Worm (Caenorhabditis elegans) whole organism, L4 larva: ENCODE data around the gene msa-1.

Experiments
- F10B5.3 ChIP-seq: sonication (generic microtip); optimal IDR thresholded peaks from 2 replicates; lab custom pipeline; 2016; ENCODE audit warnings: mild to moderate bottlenecking, missing genetic modification characterization, missing compliant biosample characterization
- F44E2.7 ChIP-seq: fragments of 200-800 bp; sonication (Bioruptor generic); IDR thresholded peaks from 2 replicates; pipeline ENCODE4 v2.1.2; 2022; ENCODE audit warnings: missing genetic modification characterization, missing compliant biosample characterization
- F49E8.2 ChIP-seq: sonication (generic microtip); optimal IDR thresholded peaks from 2 replicates; lab custom pipeline; 2016; ENCODE audit warnings: missing compliant biosample characterization, mild to moderate bottlenecking, missing genetic modification characterization, borderline replicate concordance
- T20F7.1 ChIP-seq: fragments of 200-800 bp; sonication (Bioruptor generic); optimal IDR thresholded peaks from 2 replicates; lab custom pipeline; 2018; ENCODE audit warnings: mild to moderate bottlenecking, missing genetic modification characterization, missing compliant biosample characterization
- ZK546.5 ChIP-seq, 2 experiments: sonication (generic microtip); optimal IDR thresholded peaks; 2 replicates each; lab custom pipeline; 2017; ENCODE audit warnings: missing biosample characterization in 2 of 2, missing genetic modification characterization in 2 of 2
- aha-1 ChIP-seq: fragments of 150-350 bp; peaks from one replicate; lab custom pipeline; 2014; ENCODE audit warnings: missing biosample characterization, missing genetic modification characterization
- aly-2 ChIP-seq: sonication (generic microtip); optimal IDR thresholded peaks from 2 replicates; lab custom pipeline; 2018; ENCODE audit warnings: missing biosample characterization, missing genetic modification characterization
- ama-1 ChIP-seq: fragments of 150-350 bp; optimal IDR thresholded peaks from 2 replicates; lab custom pipeline; 2014; ENCODE audit warnings: inconsistent platforms, mixed read lengths
- arid-1 ChIP-seq: fragments of 200-800 bp; sonication (Bioruptor generic); conservative IDR thresholded peaks from 2 replicates; pipeline ENCODE4 v1.3.6; 2022; ENCODE audit warnings: missing genetic modification reagents, missing genetic modification characterization, missing compliant biosample characterization
- attf-4 ChIP-seq: sonication (generic microtip); optimal IDR thresholded peaks from 3 replicates; lab custom pipeline; 2017; ENCODE audit warnings: missing biosample characterization, missing genetic modification characterization
- ceh-20 ChIP-seq: fragments of 200-800 bp; sonication (Bioruptor generic); IDR thresholded peaks from 2 replicates; pipeline ENCODE4 v1.3.6; 2022; ENCODE audit warnings: missing genetic modification reagents, missing genetic modification characterization, missing compliant biosample characterization
- ceh-82 ChIP-seq: sonication (generic microtip); optimal IDR thresholded peaks from 2 replicates; lab custom pipeline; 2017; ENCODE audit warnings: missing biosample characterization, missing genetic modification characterization
- daf-12 ChIP-seq: fragments of 150-350 bp; optimal IDR thresholded peaks from 2 replicates; lab custom pipeline; 2014; ENCODE audit warnings: missing biosample characterization, missing genetic modification reagents, missing genetic modification characterization
- dmd-9 ChIP-seq: fragments of 200-800 bp; sonication (Bioruptor generic); IDR thresholded peaks from 2 replicates; pipeline ENCODE4 v1.3.6; 2022; ENCODE audit warnings: missing genetic modification reagents, missing genetic modification characterization, missing compliant biosample characterization
- dpl-1 ChIP-seq: fragments of 150-350 bp; optimal IDR thresholded peaks from 2 replicates; lab custom pipeline; 2014; ENCODE audit warnings: missing biosample characterization, missing genetic modification reagents, missing genetic modification characterization
- duxl-1 ChIP-seq: sonication (generic microtip); optimal IDR thresholded peaks from 2 replicates; lab custom pipeline; 2016; ENCODE audit warnings: mild to moderate bottlenecking, missing genetic modification characterization, moderate library complexity, missing compliant biosample characterization; ENCODE audit not compliant: poor library complexity
- egl-43 ChIP-seq: fragments of 200-800 bp; sonication (Bioruptor generic); IDR thresholded peaks from 2 replicates; pipeline ENCODE4 v1.3.6; 2022; ENCODE audit warnings: missing genetic modification reagents, missing genetic modification characterization, missing compliant biosample characterization
- fkh-10 ChIP-seq: fragments of 150-350 bp; optimal IDR thresholded peaks from 2 replicates; lab custom pipeline; 2014; ENCODE audit warnings: missing biosample characterization, missing genetic modification reagents, missing genetic modification characterization
- gei-8 ChIP-seq: fragments of 200-800 bp; sonication (Bioruptor generic); optimal IDR thresholded peaks from 2 replicates; lab custom pipeline; 2018; ENCODE audit warnings: mild to moderate bottlenecking, missing genetic modification characterization, missing compliant biosample characterization
- lin-13 ChIP-seq: fragments of 150-350 bp; optimal IDR thresholded peaks from 2 replicates; lab custom pipeline; 2014; ENCODE audit warnings: missing biosample characterization, missing genetic modification reagents, missing genetic modification characterization
- lin-15B ChIP-seq: fragments of 150-350 bp; sonication (generic microtip); optimal IDR thresholded peaks from 3 replicates; lab custom pipeline; 2014; ENCODE audit warnings: missing biosample characterization, missing genetic modification characterization
- lin-38 ChIP-seq: fragments of 200-800 bp; sonication (Bioruptor generic); IDR thresholded peaks from 2 replicates; pipeline ENCODE4 v1.3.6; 2022; ENCODE audit warnings: missing genetic modification reagents, missing genetic modification characterization, missing compliant biosample characterization
- lsy-2 ChIP-seq, 2 experiments: fragments of 150-350 bp in 1 of 2; sonication (generic microtip) in 1 of 2; optimal IDR thresholded peaks; 2 replicates each; lab custom pipeline; 2014 to 2017; ENCODE audit warnings: missing biosample characterization in 2 of 2, missing genetic modification characterization in 2 of 2
- madf-9 ChIP-seq: fragments of 200-800 bp; sonication (Bioruptor generic); conservative IDR thresholded peaks from 2 replicates; pipeline ENCODE4 v1.3.6; 2022; ENCODE audit warnings: missing genetic modification reagents, missing genetic modification characterization, missing compliant biosample characterization
- mdl-1 ChIP-seq, 2 experiments: fragments of 150-350 bp in 1 of 2; sonication (generic microtip) in 1 of 2; optimal IDR thresholded peaks; 2 replicates each; lab custom pipeline; 2014 to 2017; ENCODE audit warnings: missing biosample characterization in 2 of 2, missing genetic modification characterization in 2 of 2
- mep-1 ChIP-seq: fragments of 150-350 bp; sonication (generic microtip); optimal IDR thresholded peaks from 3 replicates; lab custom pipeline; 2014; ENCODE audit warnings: missing biosample characterization, missing genetic modification characterization
- mes-2 ChIP-seq: sonication (generic microtip); optimal IDR thresholded peaks from 2 replicates; lab custom pipeline; 2016; ENCODE audit warnings: missing genotype, mild to moderate bottlenecking, missing genetic modification characterization, missing compliant biosample characterization; ENCODE audit not compliant: poor library complexity, severe bottlenecking
- nhr-102 ChIP-seq: sonication (generic microtip); optimal IDR thresholded peaks from 2 replicates; lab custom pipeline; 2016; ENCODE audit warnings: mild to moderate bottlenecking, missing genetic modification characterization, moderate library complexity, missing compliant biosample characterization
- nhr-41 ChIP-seq: fragments of 200-800 bp; sonication (Bioruptor generic); IDR thresholded peaks from 2 replicates; pipeline ENCODE4 v1.3.6; 2022; ENCODE audit warnings: missing genetic modification reagents, missing genetic modification characterization, missing compliant biosample characterization
- nhr-48 ChIP-seq: sonication (generic microtip); optimal IDR thresholded peaks from 2 replicates; lab custom pipeline; 2016; ENCODE audit warnings: mild to moderate bottlenecking, missing genetic modification characterization, missing compliant biosample characterization
- nhr-6 ChIP-seq: fragments of 150-350 bp; optimal IDR thresholded peaks from 2 replicates; lab custom pipeline; 2014; ENCODE audit warnings: missing biosample characterization, missing genetic modification characterization
- php-3 ChIP-seq: fragments of 200-800 bp; sonication (Bioruptor generic); IDR thresholded peaks from 2 replicates; pipeline ENCODE4 v1.3.6; 2022; ENCODE audit warnings: missing genetic modification reagents, missing genetic modification characterization, missing compliant biosample characterization
- pqm-1 ChIP-seq: sonication (generic microtip); optimal IDR thresholded peaks from 2 replicates; lab custom pipeline; 2017; ENCODE audit warnings: missing biosample characterization, missing genetic modification characterization
- unc-62 ChIP-seq, 3 experiments: fragments of 150-350 bp in 1 of 3; sonication (generic microtip); optimal IDR thresholded peaks in 2 of 3; peaks in 1 of 3; 1 replicate in 1 of 3; 2 replicates in 2 of 3; lab custom pipeline; 2014 to 2017; ENCODE audit warnings: missing biosample characterization in 3 of 3, missing genetic modification characterization in 3 of 3, missing genetic modification reagents in 3 of 3, missing genotype in 1 of 3

msa-1 gene

DNA sequence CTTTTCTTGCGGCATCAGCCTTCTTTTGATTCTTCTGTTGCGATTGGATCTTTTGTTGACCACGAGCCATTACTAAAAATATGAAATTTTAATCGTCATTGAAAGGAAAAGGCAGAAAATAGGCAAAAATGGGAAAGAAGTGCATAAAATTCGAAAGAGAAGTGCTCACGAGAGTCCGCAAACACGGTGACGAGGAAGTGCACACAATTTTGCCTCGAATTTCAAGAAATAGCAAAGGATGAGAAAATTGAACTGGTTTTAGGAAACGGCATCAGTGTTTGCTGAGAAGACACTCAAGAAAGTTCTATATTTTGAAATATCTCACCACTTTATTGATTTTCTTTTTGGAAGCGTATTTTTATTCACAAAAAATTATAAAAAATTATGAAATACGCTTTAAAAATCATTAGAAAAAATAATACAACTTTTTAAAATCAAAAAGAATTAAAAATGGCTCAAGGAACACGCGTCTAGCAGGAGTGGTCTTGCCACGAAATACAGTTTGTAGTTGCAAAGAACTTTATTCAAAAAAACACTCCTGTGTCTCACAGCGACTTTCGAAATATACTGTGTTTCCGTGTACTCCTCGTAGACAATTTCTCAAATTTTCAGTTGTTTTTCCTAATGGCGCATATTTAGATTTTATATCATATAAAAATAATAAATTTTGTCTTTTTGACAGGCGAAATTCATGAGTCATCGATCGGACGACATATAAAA lies 7.9 kb downstream of the msa-1 start, which contains the start of the genes znf-706 and cpna-3 (continued):
- TF ChIP-seq unc-62 (GFP tag; optimal IDR thresholded peaks at IDR 0.05 in 1 of 2; lab: Kevin White, UChicago) (no peak), unc-62 (tag; optimal IDR thresholded peaks at IDR 0.05; lab: Kevin White, UChicago) (no peak), F44E2.7 (GFP tag; lab: Robert Waterston, UW) (no peak), mdl-1 (tag; optimal IDR thresholded peaks at IDR 0.05; lab: Kevin White, UChicago) (peak in 1 of 2 experiments; percentile 19), aha-1 (tag; lab: Kevin White, UChicago) (no peak), T20F7.1 (GFP tag; lab: Kevin White, UChicago) (peak; percentile 42), F49E8.2 (tag; lab: Kevin White, UChicago) (peak; percentile 10), F10B5.3 (tag; lab: Kevin White, UChicago) (no peak), gei-8 (GFP tag; lab: Kevin White, UChicago) (no peak)

DNA sequence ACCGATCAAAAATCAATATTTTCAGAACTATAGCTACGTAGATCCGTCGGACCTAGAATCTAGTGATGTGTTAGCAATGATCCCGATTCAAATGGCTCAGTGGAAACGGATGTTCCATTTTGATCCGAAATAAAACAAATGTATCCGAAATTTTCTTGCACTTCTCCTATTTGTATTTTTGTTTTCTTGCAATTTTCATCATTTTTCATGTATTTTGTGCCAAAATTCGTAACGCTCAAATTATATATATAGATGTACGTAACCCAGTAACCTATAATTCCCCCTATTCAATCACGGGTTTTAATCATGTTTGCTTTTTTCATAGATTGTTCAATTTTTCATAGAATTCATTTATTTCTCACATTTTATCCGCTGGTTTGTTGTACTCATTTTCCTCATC lies 10.5 kb downstream of the msa-1 start, which contains the start of gene gldi-10:
gldi-10 (plus strand) TSS at position 301 of the 400 bp plus-strand sequence.
- TF ChIP-seq aha-1 (tag; lab: Kevin White, UChicago): peak; percentile 16
- TF ChIP-seq ama-1 (lab: Kevin White, UChicago): no peak
- no peak for TF ChIP-seq madf-9
- TF ChIP-seq pqm-1 (tag; lab: Kevin White, UChicago): no peak

DNA sequence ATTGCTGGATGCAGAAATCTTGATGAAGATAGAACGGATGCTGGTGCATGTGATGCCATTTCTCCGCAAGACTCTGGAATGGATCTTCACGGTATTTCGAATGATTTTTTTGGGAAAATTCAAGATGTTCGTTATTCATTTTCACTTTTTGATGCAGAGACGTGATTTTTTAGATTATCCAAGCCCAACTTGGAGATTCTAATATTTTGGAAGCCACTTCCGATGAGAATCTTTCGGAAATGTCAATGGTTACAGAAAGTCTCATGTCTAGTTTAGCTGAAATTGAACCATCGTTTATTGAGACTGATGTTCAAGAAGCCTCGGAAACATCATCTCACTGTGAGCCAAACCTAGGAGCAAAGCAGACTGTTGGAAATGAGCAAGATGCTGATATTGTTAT lies 12.4 kb downstream of the msa-1 start:
- TF ChIP-seq unc-62 (GFP tag; optimal IDR thresholded peaks at IDR 0.05 in 1 of 2; lab: Kevin White, UChicago) (peak in 1 of 2 experiments; percentile 99), unc-62 (tag; optimal IDR thresholded peaks at IDR 0.05; lab: Kevin White, UChicago) (no peak), mep-1 (no peak)

DNA sequence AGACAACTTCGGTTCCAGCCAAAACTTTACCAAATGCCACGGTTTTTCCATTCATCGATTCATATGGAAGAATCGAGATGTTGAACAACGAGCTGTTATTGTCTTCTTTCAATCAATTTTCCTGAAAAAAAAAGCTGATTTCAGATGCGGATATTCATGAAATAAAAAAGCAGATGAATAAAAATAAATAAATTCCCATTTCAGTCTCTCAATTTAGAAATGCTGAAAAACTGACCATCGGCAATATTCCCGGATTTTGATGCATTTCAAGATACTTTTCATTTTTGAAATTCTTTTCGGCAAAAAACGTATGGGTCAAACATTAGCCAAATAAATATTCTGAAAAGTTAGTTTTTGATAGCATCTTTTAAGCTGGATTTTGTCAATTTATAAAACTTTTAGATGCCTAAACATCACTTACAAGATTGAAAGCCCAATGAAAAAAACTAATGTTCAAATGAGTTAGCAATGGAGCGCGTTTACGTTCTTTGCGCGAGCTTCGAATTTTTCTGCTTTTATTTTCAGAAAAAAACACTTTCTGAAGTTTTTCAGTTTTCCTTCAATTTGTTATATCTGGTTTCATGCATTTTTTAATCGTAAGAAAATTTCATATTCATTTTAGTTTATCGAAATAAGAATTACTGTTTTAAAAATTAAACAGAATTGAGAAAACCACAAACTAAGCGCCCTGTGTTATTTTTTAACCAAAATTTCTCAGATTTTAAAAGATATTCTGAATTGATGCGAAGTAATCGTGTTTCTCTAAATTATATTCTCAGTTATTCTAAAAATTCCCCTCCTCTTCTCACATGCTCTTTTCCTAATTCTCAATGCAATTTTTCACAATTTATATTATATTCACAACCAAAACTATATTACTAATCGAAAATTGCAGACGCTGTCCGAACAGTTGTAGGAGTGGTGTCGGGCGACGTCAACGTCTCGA lies 15.9 kb downstream of the msa-1 start, which contains the start of the genes C01F6.14 and fem-3:
C01F6.14 (minus strand) TSS at position 51 of the 946 bp plus-strand sequence.
fem-3 (plus strand) TSS at position 896 of the 946 bp plus-strand sequence.
- TF ChIP-seq attf-4 (tag; lab: Kevin White, UChicago) (no peak), ceh-20 (GFP tag; lab: Robert Waterston, UW) (no peak), dmd-9 (GFP tag; lab: Robert Waterston, UW) (no peak), lin-15B (tag; lab: Kevin White, UChicago) (no peak), madf-9 (no peak), aly-2 (tag; lab: Kevin White, UChicago) (no peak), dpl-1 (GFP tag; lab: Kevin White, UChicago) (peak; percentile 53), arid-1 (GFP tag; lab: Robert Waterston, UW) (no peak), lin-38 (GFP tag; lab: Robert Waterston, UW) (peak; percentile 56), nhr-102 (tag; lab: Kevin White, UChicago) (no peak), nhr-41 (GFP tag; lab: Robert Waterston, UW) (no peak), lin-13 (GFP tag; lab: Kevin White, UChicago) (no peak), nhr-6 (no peak), fkh-10 (GFP tag; lab: Kevin White, UChicago) (no peak), ceh-82 (tag; lab: Kevin White, UChicago) (no peak), ZK546.5 (tag; optimal IDR thresholded peaks at IDR 0.05; lab: Kevin White, UChicago) (no peak), duxl-1 (tag; lab: Kevin White, UChicago) (no peak), nhr-48 (no peak), F44E2.7 (GFP tag; lab: Robert Waterston, UW) (no peak), mes-2 (tag; lab: Kevin White, UChicago) (no peak), php-3 (GFP tag; lab: Robert Waterston, UW) (no peak), egl-43 (GFP tag; lab: Robert Waterston, UW) (no peak), daf-12 (tag; lab: Kevin White, UChicago) (no peak), lsy-2 (tag; optimal IDR thresholded peaks at IDR 0.05; lab: Kevin White, UChicago) (peak in 1 of 2 experiments; percentile 42)
